Fruit fly (Drosophila melanogaster) Kc167 (cell line): ENCODE results near the gene Tnks.
A peak's percentile ranks its signal among the peaks of the same experiment; 100 is the strongest.

ENCODE experiments used
- Myc ChIP-seq: fragments of >200 bp; optimal IDR thresholded peaks from 2 replicates; lab custom pipeline; 2017; ENCODE audit warnings: missing external identifiers
- Sin3A ChIP-seq: fragments of >200 bp; optimal IDR thresholded peaks from 2 replicates; lab custom pipeline; 2018; ENCODE audit warnings: missing external identifiers
- h ChIP-seq: fragments of >200 bp; optimal IDR thresholded peaks from 3 replicates; lab custom pipeline; 2018; ENCODE audit warnings: missing external identifiers
- insv ChIP-seq: fragments of >200 bp; optimal IDR thresholded peaks from 3 replicates; lab custom pipeline; 2018; ENCODE audit warnings: missing external identifiers
- psq ChIP-seq: fragments of >200 bp; optimal IDR thresholded peaks from 2 replicates; lab custom pipeline; 2017; ENCODE audit warnings: missing external identifiers
- ttk ChIP-seq: sonication (Bioruptor generic); optimal IDR thresholded peaks from 2 replicates; lab custom pipeline; 2017; ENCODE audit warnings: missing external identifiers

Tnks gene

DNA sequence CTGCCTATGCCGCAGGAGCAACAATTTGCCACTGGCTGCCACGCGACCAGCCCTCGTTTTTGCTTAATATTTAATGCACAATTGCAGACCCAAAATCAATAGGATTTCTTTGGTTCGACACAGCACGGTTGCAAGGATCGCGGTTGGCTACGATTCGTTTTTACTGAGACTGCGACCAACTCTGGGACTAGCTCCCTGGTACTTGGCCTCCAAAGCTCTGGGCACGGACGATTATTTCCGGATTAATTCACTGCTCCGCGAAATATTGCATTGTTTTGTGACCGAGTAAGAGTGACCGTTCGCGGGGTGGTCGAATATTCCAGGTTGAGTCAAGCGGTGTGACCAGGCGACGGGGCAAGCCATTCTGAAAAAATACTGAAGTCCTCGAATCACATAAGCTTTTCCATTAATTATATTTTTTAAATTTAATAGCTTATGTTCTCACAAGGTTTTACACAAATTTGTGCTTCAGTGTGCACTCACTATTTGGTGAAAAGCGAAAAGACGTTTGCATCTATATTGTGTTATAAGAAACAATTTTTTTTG is at the start of gene Tnks:
TSS of gene Tnks (minus strand) at position 302 of the 546 bp plus-strand sequence.
- TF ChIP-seq Myc (lab: Kevin White, UChicago), result no peak
- TF ChIP-seq Sin3A, result no peak
- no peak for TF ChIP-seq ttk (lab: Kevin White, UChicago)
- TF ChIP-seq h (lab: Kevin White, UChicago), result no peak
- TF ChIP-seq psq, result no peak
- TF ChIP-seq insv (lab: Kevin White, UChicago), result no peak

DNA sequence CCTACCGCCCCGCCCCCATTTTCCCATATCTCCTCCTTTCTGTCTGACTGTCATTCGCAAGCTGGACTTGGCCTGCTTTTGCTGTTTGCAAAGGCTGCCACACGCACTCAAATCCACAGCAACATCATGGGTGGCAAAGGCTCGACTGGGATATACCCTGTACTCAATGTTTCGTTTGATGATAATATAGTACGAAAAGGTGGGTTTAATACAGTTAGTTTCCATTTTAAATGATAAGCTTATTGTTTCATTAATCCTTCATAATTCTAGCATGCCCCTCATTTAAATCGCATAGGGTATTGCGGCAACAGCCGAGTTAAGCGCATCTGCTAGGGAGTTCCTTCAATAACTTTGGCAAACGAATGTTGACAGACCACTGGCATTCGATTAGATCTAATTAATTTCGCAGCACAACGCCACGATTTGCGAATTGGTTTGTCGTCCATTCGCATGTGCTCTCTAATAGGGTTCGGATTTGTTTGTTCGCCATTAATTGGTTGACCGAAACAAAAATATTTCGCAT is 33.1 kb upstream of the Tnks start:
- TF ChIP-seq Sin3A (no peak), insv (lab: Kevin White, UChicago) (no peak), h (lab: Kevin White, UChicago) (no peak), Myc (lab: Kevin White, UChicago) (no peak), psq (no peak), ttk (lab: Kevin White, UChicago) (no peak)

DNA sequence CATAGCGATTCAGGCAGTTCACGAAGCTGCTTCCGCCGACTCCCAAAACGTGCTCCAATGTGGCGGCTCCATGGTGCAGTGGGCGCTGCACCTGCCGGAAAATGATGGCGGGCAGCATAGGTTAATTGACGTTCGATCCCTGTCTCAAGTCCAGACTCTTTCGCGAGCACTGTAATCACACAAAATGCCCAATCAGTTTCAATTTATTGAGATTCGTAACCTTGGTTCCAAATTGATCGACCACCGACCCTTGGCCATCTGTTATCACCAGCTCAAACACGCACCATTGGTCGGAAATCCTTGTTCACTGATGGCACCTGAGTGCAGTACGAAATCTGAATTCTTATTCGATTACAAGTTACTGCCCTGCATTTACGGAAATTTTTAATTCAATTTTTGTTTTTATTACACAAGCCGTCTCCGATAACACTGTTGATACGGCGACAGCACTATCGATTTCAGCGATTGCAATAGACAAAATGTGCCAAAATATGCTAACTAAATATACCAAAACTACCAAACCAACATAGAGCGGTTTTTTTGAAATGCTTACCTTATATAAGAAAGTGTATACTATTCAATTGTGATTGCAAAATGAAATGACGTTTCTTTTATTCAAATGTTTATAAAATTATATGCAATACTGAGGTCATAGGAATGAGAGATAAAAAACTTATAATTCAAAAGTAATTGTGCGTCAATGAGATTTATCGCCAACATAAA is 25.8 kb upstream of the Tnks start, which contains the start of gene CLS:
TSS of gene CLS (minus strand) at position 673 of the 723 bp plus-strand sequence.
- TF ChIP-seq Myc (lab: Kevin White, UChicago), result no peak
- no peak for TF ChIP-seq h (lab: Kevin White, UChicago)
- no peak for TF ChIP-seq psq
- TF ChIP-seq insv (lab: Kevin White, UChicago), result no peak
- no peak for TF ChIP-seq ttk (lab: Kevin White, UChicago)
- TF ChIP-seq Sin3A, result no peak

DNA sequence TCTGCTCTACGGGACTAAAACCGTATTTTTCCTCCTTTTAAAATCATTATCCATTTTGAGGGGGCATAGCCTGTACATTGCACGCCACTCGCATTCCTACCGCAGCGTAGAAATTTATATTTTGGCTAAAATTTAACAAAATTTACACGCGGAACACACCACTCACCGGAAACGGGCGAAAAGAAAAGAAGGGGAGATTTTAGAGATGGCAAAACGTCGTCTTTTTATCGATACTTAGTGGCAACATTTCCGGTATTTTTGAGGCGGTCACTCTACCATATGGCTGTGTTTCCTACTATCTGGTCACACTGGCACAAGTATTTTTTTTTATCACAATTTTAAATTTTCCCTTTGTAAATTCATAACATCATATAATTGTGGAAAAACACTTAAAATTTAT is 23.8 kb upstream of the Tnks start, which contains the start of gene RpL27:
TSS of gene RpL27 (minus strand) at position 193 of the 400 bp plus-strand sequence.
- TF ChIP-seq Sin3A (no peak), h (lab: Kevin White, UChicago) (no peak), insv (lab: Kevin White, UChicago) (no peak)

DNA sequence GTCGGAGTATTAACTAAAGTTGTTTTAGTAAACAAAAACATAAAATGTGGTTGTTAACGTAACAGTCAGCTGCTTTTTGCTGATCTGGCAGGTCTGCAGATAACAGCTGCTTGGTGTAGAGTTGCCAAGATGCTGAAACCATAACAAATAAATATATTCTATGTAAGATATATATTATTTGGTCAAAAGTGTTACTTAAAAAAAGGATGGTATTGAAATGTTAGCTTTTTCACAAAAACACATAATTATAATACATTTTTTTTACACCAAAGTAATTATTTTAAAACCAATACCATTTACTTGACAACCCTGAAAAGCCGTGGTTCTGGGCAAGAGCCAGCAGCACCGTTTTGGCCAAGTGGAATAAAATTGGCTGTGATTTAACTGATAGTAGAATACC is 19.4 kb upstream of the Tnks start, which contains the start of the genes CG4743 and Idh3g:
TSS of gene CG4743 (minus strand) at position 23 of the 400 bp plus-strand sequence.
TSS of gene Idh3g (plus strand) at position 318 of the 400 bp plus-strand sequence.
- no peak for TF ChIP-seq Sin3A
- no peak for TF ChIP-seq psq
- TF ChIP-seq insv (lab: Kevin White, UChicago), result no peak
- no peak for TF ChIP-seq Myc (lab: Kevin White, UChicago)
- TF ChIP-seq ttk (lab: Kevin White, UChicago), result no peak
- no peak for TF ChIP-seq h (lab: Kevin White, UChicago)

DNA sequence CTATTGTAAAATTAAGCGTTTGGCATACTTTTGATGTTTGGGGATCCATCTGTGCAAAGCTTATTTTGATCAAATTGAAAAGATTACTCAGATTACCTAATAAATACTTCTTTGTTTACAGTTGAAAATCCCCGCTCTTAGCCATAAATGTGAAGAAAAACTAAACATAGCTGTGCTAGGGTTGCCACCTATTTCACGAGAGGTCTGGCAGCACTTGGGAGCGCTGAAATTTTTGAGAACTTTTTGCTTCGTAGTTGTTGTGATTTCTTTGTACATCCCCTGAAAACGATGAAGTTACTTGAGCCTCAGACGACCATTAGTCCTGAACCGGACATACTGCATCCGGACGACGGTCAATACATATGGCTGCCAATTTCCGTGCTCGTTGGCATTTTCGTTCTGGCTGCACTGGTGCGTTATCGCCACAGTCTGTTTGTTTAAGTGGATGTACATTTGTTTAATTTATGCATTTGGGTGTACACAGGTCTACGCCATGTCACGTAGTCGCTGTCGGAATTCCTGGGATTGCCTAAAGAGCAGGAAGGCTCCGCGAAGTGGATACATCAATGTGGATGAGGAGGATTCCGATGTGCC is 17.5 kb upstream of the Tnks start, which contains the start of the genes CG4730 and CG5039:
TSS of gene CG4730 (minus strand) at position 194 of the 594 bp plus-strand sequence.
TSS of gene CG5039 (plus strand) at position 195 of the 594 bp plus-strand sequence.
- peak; percentile 51 for TF ChIP-seq h (lab: Kevin White, UChicago)
- TF ChIP-seq psq, result no peak

DNA sequence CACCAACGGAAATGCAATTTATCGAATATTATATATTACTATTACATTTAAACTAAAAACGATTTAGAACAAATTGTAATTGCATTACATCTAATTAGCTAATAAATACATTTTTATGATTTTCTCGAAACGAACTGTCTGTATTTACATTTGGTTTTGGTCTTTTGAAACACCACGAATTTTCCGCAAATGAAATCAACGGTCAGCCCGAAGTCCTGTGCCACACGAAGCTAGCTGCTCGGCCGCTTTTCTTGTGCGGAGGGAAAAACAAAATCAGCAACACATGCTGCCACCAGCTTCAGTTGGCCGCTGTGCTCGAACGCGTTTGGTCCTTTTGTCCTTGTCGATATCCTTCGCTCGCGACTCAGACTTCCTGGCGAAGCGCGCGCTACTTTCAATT is 4.4 kb upstream of the Tnks start, which contains the start of gene Lgr3:
TSS of gene Lgr3 (plus strand) at position 301 of the 400 bp plus-strand sequence.
- TF ChIP-seq Sin3A, result no peak
- TF ChIP-seq ttk (lab: Kevin White, UChicago), result no peak
- no peak for TF ChIP-seq insv (lab: Kevin White, UChicago)
- no peak for TF ChIP-seq psq
- no peak for TF ChIP-seq Myc (lab: Kevin White, UChicago)
- no peak for TF ChIP-seq h (lab: Kevin White, UChicago)

DNA sequence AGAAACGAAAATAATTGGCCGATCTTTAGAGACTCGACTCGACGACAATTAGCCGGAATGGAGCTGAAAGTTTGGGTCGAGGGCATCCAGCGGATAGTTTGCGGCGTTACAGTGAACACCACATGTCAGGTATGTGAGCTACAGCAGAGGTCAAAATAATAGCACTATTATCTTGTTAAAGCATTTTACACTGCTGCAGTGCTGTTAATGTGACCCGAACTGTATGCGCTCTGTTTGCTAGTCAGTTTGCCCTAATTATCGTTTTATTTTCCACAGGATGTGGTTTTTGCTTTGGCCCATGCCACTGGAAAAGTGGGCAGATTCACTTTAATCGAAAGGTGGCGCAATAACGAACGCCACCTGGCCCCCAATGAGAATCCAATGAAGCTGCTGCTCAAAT is 1.3 kb upstream of the Tnks start:
- no peak for TF ChIP-seq psq
- TF ChIP-seq ttk (lab: Kevin White, UChicago), result no peak
- no peak for TF ChIP-seq insv (lab: Kevin White, UChicago)
- no peak for TF ChIP-seq Myc (lab: Kevin White, UChicago)
- no peak for TF ChIP-seq Sin3A
- TF ChIP-seq h (lab: Kevin White, UChicago), result no peak

DNA sequence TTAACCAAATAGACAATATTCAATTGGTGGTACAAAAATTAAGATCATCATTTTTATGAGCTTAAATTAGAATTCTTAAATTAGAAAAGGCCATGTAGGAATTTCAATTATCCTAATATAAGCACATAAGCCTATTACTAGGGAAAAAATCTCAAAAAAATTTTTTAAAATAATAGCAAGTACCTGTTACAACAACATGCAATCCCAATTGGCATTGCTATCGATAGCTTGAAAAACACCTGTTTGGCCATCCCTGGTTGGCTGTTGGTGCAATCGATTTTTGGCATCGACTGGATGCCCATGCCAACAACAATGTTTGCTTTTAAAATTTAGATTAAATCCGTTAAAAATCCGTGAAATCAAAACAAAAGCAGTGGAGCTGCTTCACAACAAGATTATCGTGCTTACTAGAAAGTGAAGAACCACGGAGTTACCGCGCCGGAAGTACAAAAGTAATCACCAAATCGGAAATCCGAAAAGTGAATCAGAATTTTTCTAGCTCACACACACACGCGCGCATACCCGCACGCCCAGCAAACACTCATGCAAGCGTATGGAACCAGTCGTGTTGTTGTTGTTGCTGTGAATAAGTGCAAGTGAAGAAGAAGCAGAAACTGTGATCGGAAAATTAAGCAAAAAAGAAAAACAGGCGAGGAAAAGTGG is 576 bp upstream of the Tnks start, which contains the start of gene RASSF8:
TSS of gene RASSF8 (plus strand) at position 265 of the 663 bp plus-strand sequence.
- TF ChIP-seq h (lab: Kevin White, UChicago) (no peak), insv (lab: Kevin White, UChicago) (no peak), ttk (lab: Kevin White, UChicago) (no peak), Myc (lab: Kevin White, UChicago) (no peak), Sin3A (no peak), psq (no peak)

DNA sequence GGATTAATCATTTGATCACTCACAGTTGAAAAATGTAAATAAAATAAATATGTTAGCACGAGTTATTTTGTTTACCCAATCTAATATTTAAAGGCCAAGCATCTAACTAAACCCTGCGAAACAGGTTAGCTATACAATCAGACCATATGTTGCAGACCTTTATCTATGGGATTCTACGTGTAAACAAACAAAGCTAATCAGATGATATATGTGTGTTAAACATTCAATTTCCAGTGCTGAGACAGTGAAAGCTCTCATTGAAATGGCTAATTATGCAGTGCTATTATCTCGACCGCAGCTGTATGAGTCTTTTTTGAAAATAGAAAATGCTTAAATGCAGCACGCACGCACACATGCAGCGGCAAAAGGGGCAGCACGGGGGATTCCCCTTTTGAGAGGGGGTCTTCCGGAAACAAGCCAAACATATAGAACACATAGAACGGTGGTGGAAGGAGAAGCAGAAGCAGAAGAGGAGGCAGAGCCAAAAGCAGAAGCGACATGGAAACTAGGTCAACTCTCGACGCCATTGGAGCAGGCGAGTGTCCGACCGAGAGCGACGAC is 1.1 kb downstream of the Tnks start:
- TF ChIP-seq h (lab: Kevin White, UChicago) (no peak), Sin3A (no peak), ttk (lab: Kevin White, UChicago) (no peak), Myc (lab: Kevin White, UChicago) (no peak), insv (lab: Kevin White, UChicago) (no peak), psq (no peak)
